Worm (Caenorhabditis elegans): ENCODE measurements around the gene tba-8.
A peak's percentile ranks its signal among the peaks of the same experiment; 100 is the strongest.

The tba-8 gene

ce11 chrX:9458142-9458541, at the start of gene tba-8:
TSS of gene tba-8 (minus strand) at chrX:9458348.
- no peak for TF ChIP-seq F57C9.4 (tag; optimal IDR thresholded peaks at IDR 0.05)
- TF ChIP-seq rpc-1 (optimal IDR thresholded peaks at IDR 0.05): no peak
- TF ChIP-seq rpc-1 (tag; optimal IDR thresholded peaks at IDR 0.05): no peak
- TF ChIP-seq Y67H2A.10 (GFP tag; conservative IDR thresholded peaks at IDR 0.05): no peak
- TF ChIP-seq ztf-18 (tag; optimal IDR thresholded peaks at IDR 0.05): no peak
- no peak for TF ChIP-seq nfya-1 (tag; optimal IDR thresholded peaks at IDR 0.05; ENCODE audit: borderline replicate concordance, insufficient read depth)

ce11 chrX:9506341-9506740, 48.2 kb upstream of the tba-8 start:
- TF ChIP-seq F10E7.11 (tag; optimal IDR thresholded peaks at IDR 0.05) (no peak), madf-6 (GFP tag; IDR thresholded peaks at IDR 0.05) (0 out of 2 replicates have a peak, but pooled peaks have one; percentile 9), athp-1 (tag; optimal IDR thresholded peaks at IDR 0.05) (no peak), C06A6.2 (GFP tag; conservative IDR thresholded peaks at IDR 0.05) (no peak), let-526 (GFP tag; IDR thresholded peaks at IDR 0.05) (no peak), ceh-58 (GFP tag; IDR thresholded peaks at IDR 0.05) (no peak), F23B12.7 (tag; optimal IDR thresholded peaks at IDR 0.05; ENCODE audit: insufficient read depth) (no peak), D2030.7 (GFP tag; IDR thresholded peaks at IDR 0.05) (no peak), zfh-2 (GFP tag; conservative IDR thresholded peaks at IDR 0.05) (peak; percentile 48; the same call in 1 of the 2 replicates)

- TF ChIP-seq attf-6 (GFP tag; IDR thresholded peaks at IDR 0.05) (no peak), akir-1 (GFP tag; optimal IDR thresholded peaks at IDR 0.05) (no peak), zim-3 (tag; optimal IDR thresholded peaks at IDR 0.05) (no peak), nhr-80 (tag; optimal IDR thresholded peaks at IDR 0.05) (no peak), efl-1 (GFP tag; optimal IDR thresholded peaks at IDR 0.05) (no peak), ekl-4 (GFP tag; IDR thresholded peaks at IDR 0.05) (no peak), gei-17 (GFP tag; optimal IDR thresholded peaks at IDR 0.05) (no peak), B0035.1 (tag; optimal IDR thresholded peaks at IDR 0.05) (no peak), F52B5.7 (tag; optimal IDR thresholded peaks at IDR 0.05) (no peak), hlh-26 (GFP tag; conservative IDR thresholded peaks at IDR 0.05) (no peak), aptf-3 (GFP tag; IDR thresholded peaks at IDR 0.05) (no peak), B0336.3 (GFP tag; IDR thresholded peaks at IDR 0.05) (no peak), mel-28 (tag; optimal IDR thresholded peaks at IDR 0.05; ENCODE audit: borderline replicate concordance) (no peak), sea-2 (GFP tag; IDR thresholded peaks at IDR 0.05) (no peak), atf-7 (tag; optimal IDR thresholded peaks at IDR 0.05) (no peak), mes-4 (tag; optimal IDR thresholded peaks at IDR 0.05) (no peak), aptf-2 (GFP tag; conservative IDR thresholded peaks at IDR 0.05) (no peak)
Observed at ce11 chrX:9504911-9505397, 46.8 kb upstream of the tba-8 start.

- TF ChIP-seq ZK185.1 (tag; optimal IDR thresholded peaks at IDR 0.05; ENCODE audit: poor library complexity, severe bottlenecking) (no peak), snpc-4 (GFP tag; optimal IDR thresholded peaks at IDR 0.05) (no peak), snpc-4 (tag; optimal IDR thresholded peaks at IDR 0.05) (no peak), Y53F4B.3 (GFP tag; IDR thresholded peaks at IDR 0.05) (no peak), nhr-120 (GFP tag; IDR thresholded peaks at IDR 0.05) (no peak), ztf-26 (tag; optimal IDR thresholded peaks at IDR 0.05) (no peak), F49E8.2 (tag; optimal IDR thresholded peaks at IDR 0.05; ENCODE audit: insufficient read depth) (no peak), hrde-1 (tag; optimal IDR thresholded peaks at IDR 0.05; ENCODE audit: borderline replicate concordance) (no peak), F33H1.4 (GFP tag; IDR thresholded peaks at IDR 0.05) (no peak)
Observed at ce11 chrX:9504221-9504620, 46.1 kb upstream of the tba-8 start.

Measured in whole organism, young adult.